Fruit fly (Drosophila melanogaster) whole organism, embryonic: Measurements from ENCODE around the gene CG32573.

Source experiments
- ATbp ChIP-seq: fragments of 200-800 bp; sonication (Bioruptor generic); optimal IDR thresholded peaks from 2 replicates; lab custom pipeline; 2017; ENCODE audit warnings: missing biosample characterization, mild to moderate bottlenecking, missing genetic modification characterization, missing genetic modification reagents
- Antp ChIP-seq: fragments of 200-800 bp; sonication (Bioruptor generic); optimal IDR thresholded peaks from 3 replicates; lab custom pipeline; 2016; ENCODE audit warnings: missing biosample characterization, missing genetic modification characterization
- BEAF-32 ChIP-seq: fragments of 200-800 bp; sonication (Bioruptor generic); optimal IDR thresholded peaks from 3 replicates; lab custom pipeline; 2017; ENCODE audit warnings: missing biosample characterization, missing genetic modification characterization, mild to moderate bottlenecking, moderate library complexity, missing genetic modification reagents
- Bgb ChIP-seq: fragments of 200-800 bp; sonication (Bioruptor generic); IDR thresholded peaks from 2 replicates; pipeline ENCODE4 v1.3.6; 2022; ENCODE audit warnings: missing biosample characterization, missing genetic modification characterization; ENCODE audit not compliant: partially characterized antibody
- CG11456 ChIP-seq: fragments of 200-800 bp; sonication (Bioruptor generic); IDR thresholded peaks from 3 replicates; pipeline ENCODE4 v1.3.6; 2022; ENCODE audit warnings: missing biosample characterization, missing genetic modification characterization
- CG12659 ChIP-seq: fragments of 200-800 bp; sonication (Bioruptor generic); optimal IDR thresholded peaks from 3 replicates; lab custom pipeline; 2017; ENCODE audit warnings: mild to moderate bottlenecking, missing biosample characterization, missing genetic modification reagents, missing genetic modification characterization
- CG13287 ChIP-seq: fragments of 200-800 bp; sonication (Bioruptor generic); IDR thresholded peaks from 2 replicates; pipeline ENCODE4 v1.3.6; 2022; ENCODE audit warnings: missing biosample characterization, missing genetic modification characterization; ENCODE audit not compliant: partially characterized antibody
- CG14860 ChIP-seq: fragments of 200-800 bp; sonication (Bioruptor generic); IDR thresholded peaks from 3 replicates; pipeline ENCODE4 v1.3.6; 2022; ENCODE audit warnings: missing biosample characterization, missing genetic modification characterization; ENCODE audit not compliant: partially characterized antibody
- CG1529 ChIP-seq: fragments of 200-800 bp; sonication (Bioruptor generic); optimal IDR thresholded peaks from 3 replicates; lab custom pipeline; 2018; ENCODE audit warnings: missing biosample characterization, missing genetic modification characterization
- CG16779 ChIP-seq: fragments of 200-800 bp; sonication (Bioruptor generic); IDR thresholded peaks from 2 replicates; pipeline ENCODE4 v1.3.6; 2022; ENCODE audit warnings: missing biosample characterization, missing genetic modification characterization
- CG2129 ChIP-seq: fragments of 200-800 bp; sonication (Bioruptor generic); IDR thresholded peaks from 2 replicates; pipeline ENCODE4 v1.3.6; 2022; ENCODE audit warnings: missing biosample characterization, missing genetic modification characterization; ENCODE audit not compliant: partially characterized antibody
- CG2875 ChIP-seq: fragments of 200-800 bp; sonication (Bioruptor generic); optimal IDR thresholded peaks from 2 replicates; lab custom pipeline; 2017; ENCODE audit warnings: missing biosample characterization, mild to moderate bottlenecking, missing genetic modification characterization, missing genetic modification reagents
- CG32767 ChIP-seq: fragments of 200-800 bp; sonication (Bioruptor generic); IDR thresholded peaks from 2 replicates; pipeline ENCODE4 v1.3.6; 2022; ENCODE audit warnings: missing biosample characterization, missing genetic modification characterization
- CG34224 ChIP-seq: fragments of 200-800 bp; sonication (Bioruptor generic); IDR thresholded peaks from 3 replicates; pipeline ENCODE4 v1.3.6; 2022; ENCODE audit warnings: missing biosample characterization, missing genetic modification characterization; ENCODE audit not compliant: partially characterized antibody
- CG7963 ChIP-seq: fragments of 200-800 bp; sonication (Bioruptor generic); IDR thresholded peaks from 3 replicates; pipeline ENCODE4 v1.3.6; 2022; ENCODE audit warnings: missing biosample characterization, missing genetic modification characterization; ENCODE audit not compliant: partially characterized antibody
- CkIIα-i1 ChIP-seq: fragments of 200-800 bp; sonication (Bioruptor generic); IDR thresholded peaks from 2 replicates; pipeline ENCODE4 v1.3.6; 2022; ENCODE audit warnings: missing biosample characterization, missing genetic modification characterization
- CrebB ChIP-seq: fragments of 200-800 bp; sonication (Bioruptor generic); optimal IDR thresholded peaks from 3 replicates; lab custom pipeline; 2018; ENCODE audit warnings: missing biosample characterization, mild to moderate bottlenecking, missing genetic modification characterization
- Eip74EF ChIP-seq, 2 experiments: fragments of 200-800 bp in 1 of 2; fragments of >200 bp in 1 of 2; sonication (Bioruptor generic) in 1 of 2; optimal IDR thresholded peaks; 2 replicates each; lab custom pipeline; 2017 to 2019; ENCODE audit warnings: missing biosample characterization in 2 of 2, missing genetic modification characterization in 2 of 2, mild to moderate bottlenecking in 1 of 2, moderate library complexity in 1 of 2
- Fer1 ChIP-seq: fragments of 200-800 bp; sonication (Bioruptor generic); optimal IDR thresholded peaks from 2 replicates; lab custom pipeline; 2017; ENCODE audit warnings: missing biosample characterization, mild to moderate bottlenecking, missing genetic modification characterization
- Gug ChIP-seq: fragments of 200-800 bp; sonication (Bioruptor generic); IDR thresholded peaks from 4 replicates; pipeline ENCODE4 v1.3.6; 2022; ENCODE audit warnings: missing biosample characterization, missing genetic modification characterization
- HmgD ChIP-seq: fragments of 200-800 bp; sonication (Bioruptor generic); optimal IDR thresholded peaks from 3 replicates; lab custom pipeline; 2016; ENCODE audit warnings: missing biosample characterization, missing genetic modification characterization
- Hr39 ChIP-seq: fragments of >200 bp; optimal IDR thresholded peaks from 2 replicates; lab custom pipeline; 2017
- MBD-R2 ChIP-seq: fragments of 200-800 bp; sonication (Bioruptor generic); IDR thresholded peaks from 2 replicates; pipeline ENCODE4 v1.3.6; 2022; ENCODE audit warnings: missing biosample characterization, missing genetic modification characterization
- MESR4 ChIP-seq: fragments of 200-800 bp; sonication (Bioruptor generic); optimal IDR thresholded peaks from 2 replicates; lab custom pipeline; 2018; ENCODE audit warnings: missing biosample characterization, mild to moderate bottlenecking, missing genetic modification characterization, moderate library complexity
- Med ChIP-seq: fragments of 200-800 bp; sonication (Bioruptor generic); peaks from one replicate; lab custom pipeline; 2016; ENCODE audit warnings: missing biosample characterization, missing genetic modification characterization, mild to moderate bottlenecking, inconsistent platforms, moderate library complexity
- NFAT ChIP-seq: fragments of 200-800 bp; sonication (Bioruptor generic); IDR thresholded peaks from 2 replicates; pipeline ENCODE4 v1.3.6; 2022; ENCODE audit warnings: missing biosample characterization, missing genetic modification characterization
- Nf-YB ChIP-seq: fragments of 200-800 bp; sonication (Bioruptor generic); optimal IDR thresholded peaks from 3 replicates; lab custom pipeline; 2019; ENCODE audit warnings: missing biosample characterization, mild to moderate bottlenecking, missing genetic modification characterization, moderate library complexity
- Scr ChIP-seq: fragments of 200-800 bp; sonication (Bioruptor generic); IDR thresholded peaks from 2 replicates; pipeline ENCODE4 v1.3.6; 2022; ENCODE audit warnings: missing biosample characterization, missing genetic modification characterization; ENCODE audit not compliant: partially characterized antibody
- Sry-δ ChIP-seq: fragments of 200-800 bp; sonication (Bioruptor generic); optimal IDR thresholded peaks from 2 replicates; lab custom pipeline; 2016; ENCODE audit warnings: missing biosample characterization, missing genetic modification characterization
- ato ChIP-seq: fragments of 200-800 bp; sonication (Bioruptor generic); IDR thresholded peaks from 2 replicates; pipeline ENCODE4 v1.3.6; 2022; ENCODE audit warnings: missing biosample characterization, missing genetic modification characterization; ENCODE audit not compliant: partially characterized antibody
- bowl ChIP-seq: fragments of 200-800 bp; sonication (Bioruptor generic); IDR thresholded peaks from 2 replicates; pipeline ENCODE4 v1.3.6; 2022; ENCODE audit warnings: missing biosample characterization, missing genetic modification characterization
- ci ChIP-seq: fragments of 200-800 bp; sonication (Bioruptor generic); IDR thresholded peaks from 3 replicates; pipeline ENCODE4 v1.3.6; 2022; ENCODE audit warnings: missing biosample characterization, missing genetic modification characterization
- dysf ChIP-seq: fragments of 200-800 bp; sonication (Bioruptor generic); IDR thresholded peaks from 3 replicates; pipeline ENCODE4 v1.3.6; 2022; ENCODE audit warnings: missing biosample characterization, missing genetic modification characterization
- hb ChIP-seq: fragments of 200-800 bp; sonication (Bioruptor generic); IDR thresholded peaks from 3 replicates; pipeline ENCODE4 v1.3.6; 2022; ENCODE audit warnings: missing biosample characterization, missing genetic modification characterization; ENCODE audit not compliant: partially characterized antibody
- hbn ChIP-seq: fragments of 200-800 bp; sonication (Bioruptor generic); IDR thresholded peaks from 2 replicates; pipeline ENCODE4 v1.3.6; 2022; ENCODE audit warnings: missing biosample characterization, missing genetic modification characterization; ENCODE audit not compliant: partially characterized antibody
- hkb ChIP-seq, 2 experiments: fragments of 200-800 bp in 1 of 2; fragments of >200 bp in 1 of 2; sonication (Bioruptor generic) in 1 of 2; IDR thresholded peaks in 1 of 2; optimal IDR thresholded peaks in 1 of 2; 2 replicates each; pipeline versions ENCODE4 v1.3.6 to Lab custom; 2017 to 2022; ENCODE audit warnings: missing biosample characterization in 1 of 2, missing genetic modification characterization in 1 of 2
- lilli ChIP-seq: fragments of 200-800 bp; sonication (Bioruptor generic); optimal IDR thresholded peaks from 3 replicates; lab custom pipeline; 2016; ENCODE audit warnings: missing biosample characterization, missing genetic modification characterization
- odd ChIP-seq: fragments of 200-800 bp; sonication (Bioruptor generic); optimal IDR thresholded peaks from 2 replicates; lab custom pipeline; 2017; ENCODE audit warnings: missing biosample characterization, mild to moderate bottlenecking, missing genetic modification characterization
- org-1 ChIP-seq: fragments of 200-800 bp; sonication (Bioruptor generic); optimal IDR thresholded peaks from 2 replicates; lab custom pipeline; 2017; ENCODE audit warnings: missing biosample characterization, missing genetic modification characterization
- pzg ChIP-seq: fragments of 200-800 bp; sonication (Bioruptor generic); optimal IDR thresholded peaks from 3 replicates; lab custom pipeline; 2018; ENCODE audit warnings: missing biosample characterization, mild to moderate bottlenecking, missing genetic modification characterization, moderate library complexity
- ro ChIP-seq: fragments of 200-800 bp; sonication (Bioruptor generic); IDR thresholded peaks from 2 replicates; pipeline ENCODE4 v1.3.6; 2022; ENCODE audit warnings: missing biosample characterization, missing genetic modification characterization
- row ChIP-seq: fragments of 200-800 bp; sonication (Bioruptor generic); IDR thresholded peaks from 3 replicates; pipeline ENCODE4 v1.3.6; 2022; ENCODE audit warnings: missing biosample characterization, missing genetic modification characterization
- run ChIP-seq: fragments of 200-800 bp; sonication (Bioruptor generic); optimal IDR thresholded peaks from 3 replicates; lab custom pipeline; 2018; ENCODE audit warnings: missing biosample characterization, mild to moderate bottlenecking, missing genetic modification characterization
- sna ChIP-seq: fragments of 200-800 bp; sonication (Bioruptor generic); IDR thresholded peaks from 2 replicates; pipeline ENCODE4 v1.3.6; 2022; ENCODE audit warnings: missing biosample characterization, missing genetic modification characterization; ENCODE audit not compliant: partially characterized antibody
- sqz ChIP-seq: fragments of 200-800 bp; sonication (Bioruptor generic); optimal IDR thresholded peaks from 3 replicates; lab custom pipeline; 2018; ENCODE audit warnings: missing biosample characterization, mild to moderate bottlenecking, missing genetic modification characterization
- tna ChIP-seq: fragments of 200-800 bp; sonication (Bioruptor generic); IDR thresholded peaks from 2 replicates; pipeline ENCODE4 v1.3.6; 2022; ENCODE audit warnings: missing biosample characterization, missing genetic modification characterization; ENCODE audit not compliant: partially characterized antibody
- vnd ChIP-seq: fragments of 200-800 bp; sonication (Bioruptor generic); IDR thresholded peaks from 3 replicates; pipeline ENCODE4 v1.3.6; 2022; ENCODE audit warnings: missing biosample characterization, missing genetic modification characterization; ENCODE audit not compliant: partially characterized antibody
- zfh2 ChIP-seq: fragments of 200-800 bp; sonication (Bioruptor generic); optimal IDR thresholded peaks from 2 replicates; lab custom pipeline; 2016; ENCODE audit warnings: missing biosample characterization, missing genetic modification characterization

CG32573 gene

dm6 chrX:16637106-16637590, 14.0 kb upstream of the CG32573 start, which contains the start of gene Rok (continued):
- no peak for TF ChIP-seq CrebB (tag; lab: Kevin White, UChicago)
- TF ChIP-seq NFAT (GFP tag; lab: Robert Waterston, UW): 0 out of 2 replicates have a peak, but pooled peaks have one; percentile 32
- peak; percentile 95 for TF ChIP-seq MESR4 (GFP tag; lab: Kevin White, UChicago)
- peak; percentile 58 for TF ChIP-seq tna (GFP tag; lab: Robert Waterston, UW)
- TF ChIP-seq row (GFP tag; lab: Robert Waterston, UW): peak; percentile 37; the same call in 2 of the 3 replicates
- TF ChIP-seq lilli (GFP tag; lab: Kevin White, UChicago): no peak
- TF ChIP-seq sqz (GFP tag; lab: Kevin White, UChicago): no peak
- peak; percentile 48 for TF ChIP-seq CG12659
- TF ChIP-seq vnd (GFP tag; lab: Robert Waterston, UW): peak; percentile 75
- TF ChIP-seq hb (GFP tag; lab: Robert Waterston, UW): peak; percentile 87
- no peak for TF ChIP-seq hkb (optimal IDR thresholded peaks at IDR 0.05; lab: Kevin White, UChicago)
- TF ChIP-seq hkb (GFP tag; IDR thresholded peaks at IDR 0.05; lab: Robert Waterston, UW): no peak
- TF ChIP-seq CG7963 (GFP tag; lab: Robert Waterston, UW): peak; percentile 75
- peak; percentile 57; the same call in 2 of the 3 replicates for TF ChIP-seq CG34224
- peak; percentile 9 for TF ChIP-seq Antp
- no peak for TF ChIP-seq ro (GFP tag; lab: Robert Waterston, UW)
- no peak for TF ChIP-seq CkIIα-i1 (GFP tag; lab: Robert Waterston, UW)
- TF ChIP-seq odd (GFP tag; lab: Kevin White, UChicago): no peak
- TF ChIP-seq hbn (GFP tag; lab: Robert Waterston, UW): peak; percentile 69
- peak; percentile 95 for TF ChIP-seq BEAF-32 (GFP tag; lab: Kevin White, UChicago)
- TF ChIP-seq CG1529 (GFP tag; lab: Kevin White, UChicago): no peak
- TF ChIP-seq CG2129 (GFP tag; lab: Robert Waterston, UW): peak; percentile 59
- peak; percentile 21 for TF ChIP-seq Hr39 (lab: Kevin White, UChicago)
- no peak for TF ChIP-seq org-1 (GFP tag; lab: Kevin White, UChicago)
- no peak for TF ChIP-seq HmgD (GFP tag; lab: Kevin White, UChicago)
- peak; percentile 11; the same call in 1 of the 3 replicates for TF ChIP-seq ci (GFP tag; lab: Robert Waterston, UW)
- TF ChIP-seq Bgb (GFP tag; lab: Robert Waterston, UW): peak; percentile 87
- TF ChIP-seq Sry-δ: peak; percentile 95
- TF ChIP-seq MBD-R2: peak; percentile 62; the same call in 1 of the 2 replicates
- no peak for TF ChIP-seq Nf-YB (GFP tag; lab: Kevin White, UChicago)
- TF ChIP-seq bowl: no peak
- TF ChIP-seq CG13287: peak; percentile 77
- no peak for TF ChIP-seq run (tag; lab: Kevin White, UChicago)
- TF ChIP-seq dysf: no peak
- peak; percentile 24; the same call in 1 of the 2 replicates for TF ChIP-seq CG32767 (GFP tag; lab: Robert Waterston, UW)
- TF ChIP-seq ATbp (GFP tag; lab: Kevin White, UChicago): no peak
- no peak for TF ChIP-seq CG2875 (GFP tag; lab: Kevin White, UChicago)
- TF ChIP-seq ato (GFP tag; lab: Robert Waterston, UW): 0 out of 2 replicates have a peak, but pooled peaks have one; percentile 34
- peak; percentile 81 for TF ChIP-seq Scr (GFP tag; lab: Robert Waterston, UW)
- peak; percentile 79 for TF ChIP-seq CG14860
- TF ChIP-seq CG11456 (GFP tag; lab: Robert Waterston, UW): peak; percentile 33; the same call in 1 of the 3 replicates
- peak; percentile 47; the same call in 1 of the 4 replicates for TF ChIP-seq Gug (GFP tag; lab: Robert Waterston, UW)
- TF ChIP-seq Eip74EF (GFP tag; optimal IDR thresholded peaks at IDR 0.05; lab: Kevin White, UChicago): no peak
- TF ChIP-seq zfh2 (GFP tag; lab: Kevin White, UChicago): no peak
- TF ChIP-seq Med: peak; percentile 74
- TF ChIP-seq CG16779: no peak
- TF ChIP-seq pzg: peak; percentile 80
- TF ChIP-seq Fer1 (GFP tag; lab: Kevin White, UChicago): peak; percentile 7
- TF ChIP-seq sna (GFP tag; lab: Robert Waterston, UW): peak; percentile 67; the same call in 1 of the 2 replicates
